Worm (Caenorhabditis elegans) whole organism, L4 larva: ENCODE data around the gene nex-3.
A peak's percentile ranks its signal among the peaks of the same experiment; 100 is the strongest.

Source experiments
- D1046.2 ChIP-seq: fragments of 200-800 bp; sonication (Bioruptor generic); IDR thresholded peaks from 2 replicates; pipeline ENCODE4 v1.3.6; 2022; ENCODE audit warnings: missing genetic modification characterization, missing compliant biosample characterization
- F10B5.3 ChIP-seq: sonication (generic microtip); optimal IDR thresholded peaks from 2 replicates; lab custom pipeline; 2016; ENCODE audit warnings: mild to moderate bottlenecking, missing genetic modification characterization, missing compliant biosample characterization
- F49E8.2 ChIP-seq: sonication (generic microtip); optimal IDR thresholded peaks from 2 replicates; lab custom pipeline; 2016; ENCODE audit warnings: missing compliant biosample characterization, mild to moderate bottlenecking, missing genetic modification characterization, borderline replicate concordance
- ZK337.2 ChIP-seq: fragments of 200-800 bp; sonication (Bioruptor generic); IDR thresholded peaks from 2 replicates; pipeline ENCODE4 v1.3.6; 2022; ENCODE audit warnings: missing genetic modification reagents, missing genetic modification characterization, missing compliant biosample characterization
- arid-1 ChIP-seq: fragments of 200-800 bp; sonication (Bioruptor generic); conservative IDR thresholded peaks from 2 replicates; pipeline ENCODE4 v1.3.6; 2022; ENCODE audit warnings: missing genetic modification reagents, missing genetic modification characterization, missing compliant biosample characterization
- ceh-20 ChIP-seq: fragments of 200-800 bp; sonication (Bioruptor generic); IDR thresholded peaks from 2 replicates; pipeline ENCODE4 v1.3.6; 2022; ENCODE audit warnings: missing genetic modification reagents, missing genetic modification characterization, missing compliant biosample characterization
- ceh-28 ChIP-seq: fragments of 150-350 bp; optimal IDR thresholded peaks from 2 replicates; lab custom pipeline; 2014; ENCODE audit warnings: missing biosample characterization, missing genetic modification reagents, missing genetic modification characterization
- ceh-32 ChIP-seq: sonication (generic microtip); optimal IDR thresholded peaks from 2 replicates; lab custom pipeline; 2016; ENCODE audit warnings: mild to moderate bottlenecking, missing genetic modification characterization, missing compliant biosample characterization; ENCODE audit not compliant: poor library complexity
- ces-1 ChIP-seq: fragments of 150-350 bp; sonication (generic microtip); optimal IDR thresholded peaks from 4 replicates; lab custom pipeline; 2014; ENCODE audit warnings: missing biosample characterization, missing genetic modification reagents, missing genetic modification characterization
- cey-2 ChIP-seq: sonication (generic microtip); optimal IDR thresholded peaks from 3 replicates; lab custom pipeline; 2017; ENCODE audit warnings: missing genetic modification characterization, mild to moderate bottlenecking, missing compliant biosample characterization, antibody characterized with exemption, borderline replicate concordance; ENCODE audit not compliant: insufficient read depth
- daf-19 ChIP-seq: fragments of 200-800 bp; sonication (Bioruptor generic); conservative IDR thresholded peaks from 2 replicates; pipeline ENCODE4 v1.3.6; 2022; ENCODE audit warnings: missing genetic modification characterization, missing compliant biosample characterization
- daf-8 ChIP-seq: fragments of 200-800 bp; sonication (Bioruptor generic); IDR thresholded peaks from 2 replicates; pipeline ENCODE4 v1.3.6; 2022; ENCODE audit warnings: missing genetic modification characterization, missing compliant biosample characterization
- dpl-1 ChIP-seq: fragments of 150-350 bp; optimal IDR thresholded peaks from 2 replicates; lab custom pipeline; 2014; ENCODE audit warnings: missing biosample characterization, missing genetic modification reagents, missing genetic modification characterization
- dve-1 ChIP-seq: sonication (generic microtip); optimal IDR thresholded peaks from 2 replicates; lab custom pipeline; 2017; ENCODE audit warnings: antibody characterized with exemption, mild to moderate bottlenecking, missing genetic modification characterization, missing compliant biosample characterization; ENCODE audit not compliant: insufficient read depth
- egl-43 ChIP-seq: fragments of 200-800 bp; sonication (Bioruptor generic); IDR thresholded peaks from 2 replicates; pipeline ENCODE4 v1.3.6; 2022; ENCODE audit warnings: missing genetic modification reagents, missing genetic modification characterization, missing compliant biosample characterization
- fkh-10 ChIP-seq: fragments of 150-350 bp; optimal IDR thresholded peaks from 2 replicates; lab custom pipeline; 2014; ENCODE audit warnings: missing biosample characterization, missing genetic modification reagents, missing genetic modification characterization
- gei-8 ChIP-seq: fragments of 200-800 bp; sonication (Bioruptor generic); optimal IDR thresholded peaks from 2 replicates; lab custom pipeline; 2018; ENCODE audit warnings: mild to moderate bottlenecking, missing genetic modification characterization, missing compliant biosample characterization
- hlh-11 ChIP-seq: fragments of 200-800 bp; sonication (Bioruptor generic); optimal IDR thresholded peaks from 2 replicates; lab custom pipeline; 2018; ENCODE audit warnings: mild to moderate bottlenecking, missing genetic modification characterization, missing compliant biosample characterization
- hlh-30 ChIP-seq: sonication (generic microtip); optimal IDR thresholded peaks from 2 replicates; lab custom pipeline; 2017; ENCODE audit warnings: antibody characterized with exemption, mild to moderate bottlenecking, missing genetic modification characterization, missing compliant biosample characterization; ENCODE audit not compliant: insufficient read depth
- hmg-1.1 ChIP-seq: fragments of 200-800 bp; sonication (Bioruptor generic); IDR thresholded peaks from 2 replicates; pipeline ENCODE4 v1.3.6; 2022; ENCODE audit warnings: missing genetic modification reagents, missing genetic modification characterization, missing compliant biosample characterization
- jun-1 ChIP-seq: fragments of 150-350 bp; optimal IDR thresholded peaks from 2 replicates; lab custom pipeline; 2014; ENCODE audit warnings: missing biosample characterization, missing genetic modification reagents, missing genetic modification characterization
- lin-1 ChIP-seq: fragments of 200-800 bp; sonication (Bioruptor generic); IDR thresholded peaks from 2 replicates; pipeline ENCODE4 v1.3.6; 2022; ENCODE audit warnings: missing genetic modification reagents, missing genetic modification characterization, missing compliant biosample characterization
- lin-15B ChIP-seq: fragments of 150-350 bp; sonication (generic microtip); optimal IDR thresholded peaks from 3 replicates; lab custom pipeline; 2014; ENCODE audit warnings: missing biosample characterization, missing genetic modification characterization
- lin-38 ChIP-seq: fragments of 200-800 bp; sonication (Bioruptor generic); IDR thresholded peaks from 2 replicates; pipeline ENCODE4 v1.3.6; 2022; ENCODE audit warnings: missing genetic modification reagents, missing genetic modification characterization, missing compliant biosample characterization
- madf-5 ChIP-seq, 2 experiments: fragments of 200-800 bp; sonication (Bioruptor generic); IDR thresholded peaks; 2 replicates each; pipeline ENCODE4 v1.3.6; 2022; ENCODE audit warnings: missing compliant biosample characterization in 2 of 2, missing genetic modification characterization in 2 of 2
- mdl-1 ChIP-seq, 2 experiments: fragments of 150-350 bp in 1 of 2; sonication (generic microtip) in 1 of 2; optimal IDR thresholded peaks; 2 replicates each; lab custom pipeline; 2014 to 2017; ENCODE audit warnings: missing biosample characterization in 2 of 2, missing genetic modification characterization in 2 of 2
- nhr-10 ChIP-seq: fragments of 150-350 bp; optimal IDR thresholded peaks from 2 replicates; lab custom pipeline; 2014; ENCODE audit warnings: missing biosample characterization, missing genetic modification characterization
- nhr-42 ChIP-seq: fragments of 200-800 bp; sonication (Bioruptor generic); IDR thresholded peaks from 2 replicates; pipeline ENCODE4 v1.3.6; 2022; ENCODE audit warnings: missing genetic modification characterization, missing compliant biosample characterization
- nhr-6 ChIP-seq: fragments of 150-350 bp; optimal IDR thresholded peaks from 2 replicates; lab custom pipeline; 2014; ENCODE audit warnings: missing biosample characterization, missing genetic modification characterization
- nhr-77 ChIP-seq: fragments of 150-350 bp; optimal IDR thresholded peaks from 2 replicates; lab custom pipeline; 2014; ENCODE audit warnings: missing biosample characterization, missing genetic modification characterization
- php-3 ChIP-seq: fragments of 200-800 bp; sonication (Bioruptor generic); IDR thresholded peaks from 2 replicates; pipeline ENCODE4 v1.3.6; 2022; ENCODE audit warnings: missing genetic modification reagents, missing genetic modification characterization, missing compliant biosample characterization
- rbr-2 ChIP-seq: sonication (generic microtip); optimal IDR thresholded peaks from 2 replicates; lab custom pipeline; 2016; ENCODE audit warnings: missing genotype, missing genetic modification characterization, missing compliant biosample characterization
- saeg-2 ChIP-seq: fragments of 200-800 bp; sonication (Bioruptor generic); IDR thresholded peaks from 2 replicates; pipeline ENCODE4 v1.3.6; 2022; ENCODE audit warnings: missing genetic modification reagents, missing genetic modification characterization, missing compliant biosample characterization
- sdz-12 ChIP-seq: fragments of 200-800 bp; sonication (Bioruptor generic); optimal IDR thresholded peaks from 2 replicates; lab custom pipeline; 2018; ENCODE audit warnings: mild to moderate bottlenecking, missing genetic modification characterization, missing compliant biosample characterization
- skn-1 ChIP-seq: fragments of 150-350 bp; optimal IDR thresholded peaks from 2 replicates; lab custom pipeline; 2014; ENCODE audit warnings: missing biosample characterization, missing genetic modification characterization
- snpc-4 ChIP-seq: fragments of 150-350 bp; optimal IDR thresholded peaks from 2 replicates; lab custom pipeline; 2014; ENCODE audit warnings: missing biosample characterization, missing genetic modification characterization
- unc-130 ChIP-seq: sonication (generic microtip); optimal IDR thresholded peaks from 2 replicates; lab custom pipeline; 2016; ENCODE audit warnings: missing genetic modification reagents, missing genetic modification characterization, missing compliant biosample characterization
- unc-39 ChIP-seq: sonication (generic microtip); optimal IDR thresholded peaks from 2 replicates; lab custom pipeline; 2017; ENCODE audit warnings: missing biosample characterization, missing genetic modification characterization
- unc-62 ChIP-seq, 3 experiments: fragments of 150-350 bp in 1 of 3; sonication (generic microtip); optimal IDR thresholded peaks in 2 of 3; peaks in 1 of 3; 1 replicate in 1 of 3; 2 replicates in 2 of 3; lab custom pipeline; 2014 to 2017; ENCODE audit warnings: missing biosample characterization in 3 of 3, missing genetic modification characterization in 3 of 3, missing genetic modification reagents in 3 of 3, missing genotype in 1 of 3
- zag-1 ChIP-seq: fragments of 150-350 bp; optimal IDR thresholded peaks from 2 replicates; lab custom pipeline; 2014; ENCODE audit warnings: missing biosample characterization, missing genetic modification characterization
- zfp-2 ChIP-seq: sonication (generic microtip); optimal IDR thresholded peaks from 2 replicates; lab custom pipeline; 2016; ENCODE audit warnings: mild to moderate bottlenecking, missing genetic modification characterization, missing compliant biosample characterization
- zfp-3 ChIP-seq: fragments of 200-800 bp; sonication (Bioruptor generic); conservative IDR thresholded peaks from 2 replicates; pipeline ENCODE4 v1.3.6; 2022; ENCODE audit warnings: missing genetic modification reagents, missing genetic modification characterization, missing compliant biosample characterization
- zip-11 ChIP-seq: fragments of 200-800 bp; sonication (Bioruptor generic); IDR thresholded peaks from 2 replicates; pipeline ENCODE4 v1.3.6; 2022; ENCODE audit warnings: missing genetic modification characterization, missing compliant biosample characterization
- ztf-7 ChIP-seq: fragments of 150-350 bp; optimal IDR thresholded peaks from 2 replicates; lab custom pipeline; 2014; ENCODE audit warnings: missing biosample characterization, missing genetic modification characterization

nex-3 gene

ce11 chrIII:4407144-4407543, 34.7 kb upstream of the nex-3 start, which contains the start of gene prdx-3:
prdx-3 (plus strand) TSS chrIII:4407444.
- TF ChIP-seq lin-38 (GFP tag; lab: Robert Waterston, UW), result 0 out of 2 replicates have a peak, but pooled peaks have one; percentile 9
- no peak for TF ChIP-seq nhr-6 (tag; lab: Kevin White, UChicago)
- peak in 1 of 2 experiments; percentile 49 for TF ChIP-seq unc-62 (GFP tag; optimal IDR thresholded peaks at IDR 0.05 in 1 of 2; lab: Kevin White, UChicago)
- TF ChIP-seq unc-62 (tag; optimal IDR thresholded peaks at IDR 0.05; lab: Kevin White, UChicago), result no peak

- TF ChIP-seq snpc-4 (no peak), ZK337.2 (GFP tag; lab: Robert Waterston, UW) (no peak), cey-2 (no peak), ztf-7 (tag; lab: Kevin White, UChicago) (no peak), lin-1 (GFP tag; lab: Robert Waterston, UW) (no peak), zfp-3 (no peak)
These were observed 33.6 kb upstream of the nex-3 start, which contains the start of gene gpch-1 for ce11 chrIII:4408251-4408650. gpch-1 (plus strand) TSS chrIII:4408551.

- TF ChIP-seq jun-1 (tag; lab: Kevin White, UChicago), result no peak
- no peak for TF ChIP-seq lin-15B (tag; lab: Kevin White, UChicago)
- peak; percentile 51 for TF ChIP-seq nhr-77 (tag; lab: Kevin White, UChicago)
- TF ChIP-seq ZK337.2 (GFP tag; lab: Robert Waterston, UW), result no peak
- TF ChIP-seq arid-1 (GFP tag; lab: Robert Waterston, UW), result no peak
- no peak for TF ChIP-seq php-3 (GFP tag; lab: Robert Waterston, UW)
- TF ChIP-seq snpc-4, result no peak
- TF ChIP-seq lin-38 (GFP tag; lab: Robert Waterston, UW), result 0 out of 2 replicates have a peak, but pooled peaks have one; percentile 9
- TF ChIP-seq dve-1 (tag; lab: Kevin White, UChicago), result peak; percentile 31
- peak; percentile 13 to 19 for TF ChIP-seq mdl-1 (tag; optimal IDR thresholded peaks at IDR 0.05; lab: Kevin White, UChicago)
- no peak for TF ChIP-seq ceh-32
- TF ChIP-seq egl-43 (GFP tag; lab: Robert Waterston, UW), result no peak
- TF ChIP-seq zip-11 (GFP tag; lab: Robert Waterston, UW), result no peak
- TF ChIP-seq D1046.2 (GFP tag; lab: Robert Waterston, UW), result no peak
- TF ChIP-seq rbr-2 (tag; lab: Kevin White, UChicago), result no peak
- TF ChIP-seq madf-5 (GFP tag; IDR thresholded peaks at IDR 0.05; lab: Robert Waterston, UW), result no peak
- TF ChIP-seq unc-130 (GFP tag; lab: Kevin White, UChicago), result peak; percentile 28
- no peak for TF ChIP-seq ceh-28 (tag; lab: Kevin White, UChicago)
- no peak for TF ChIP-seq cey-2
- no peak for TF ChIP-seq dpl-1 (GFP tag; lab: Kevin White, UChicago)
- TF ChIP-seq sdz-12 (GFP tag; lab: Kevin White, UChicago), result no peak
- peak; percentile 94 for TF ChIP-seq hlh-30 (tag; lab: Kevin White, UChicago)
- TF ChIP-seq fkh-10 (GFP tag; lab: Kevin White, UChicago), result no peak
- TF ChIP-seq gei-8, result no peak
- TF ChIP-seq unc-39 (tag; lab: Kevin White, UChicago), result no peak
- no peak for TF ChIP-seq F10B5.3 (tag; lab: Kevin White, UChicago)
- no peak for TF ChIP-seq ces-1 (GFP tag; lab: Kevin White, UChicago)
- no peak for TF ChIP-seq nhr-10
- TF ChIP-seq daf-19 (GFP tag; lab: Robert Waterston, UW), result no peak
- TF ChIP-seq zag-1, result no peak
- TF ChIP-seq ceh-20 (GFP tag; lab: Robert Waterston, UW), result no peak
- no peak for TF ChIP-seq skn-1 (tag; lab: Kevin White, UChicago)
- no peak for TF ChIP-seq F49E8.2 (tag; lab: Kevin White, UChicago)
- no peak for TF ChIP-seq daf-8
- peak; percentile 58 for TF ChIP-seq hlh-11 (tag; lab: Kevin White, UChicago)
- TF ChIP-seq saeg-2 (GFP tag; lab: Robert Waterston, UW), result no peak
- TF ChIP-seq hmg-1.1 (GFP tag; lab: Robert Waterston, UW), result 0 out of 2 replicates have a peak, but pooled peaks have one; percentile 13
- no peak for TF ChIP-seq nhr-42 (GFP tag; lab: Robert Waterston, UW)
- TF ChIP-seq zfp-3, result no peak
- TF ChIP-seq zfp-2 (tag; lab: Kevin White, UChicago), result no peak
These were observed 29.5 kb upstream of the nex-3 start for ce11 chrIII:4412108-4413009.
